Worm (Caenorhabditis elegans) whole organism, early embryonic: ENCODE measurements around the gene mlc-3.

Experiments
- aly-1 ChIP-seq: sonication (generic microtip); optimal IDR thresholded peaks from 2 replicates; lab custom pipeline; 2016; ENCODE audit warnings: missing genetic modification characterization, missing compliant biosample characterization
- ama-1 ChIP-seq: fragments of 150-350 bp; optimal IDR thresholded peaks from 2 replicates; lab custom pipeline; 2014
- ets-7 ChIP-seq: sonication (generic microtip); optimal IDR thresholded peaks from 2 replicates; lab custom pipeline; 2016; ENCODE audit warnings: missing genotype, missing genetic modification characterization, missing compliant biosample characterization
- hmbx-1 ChIP-seq: sonication (generic microtip); optimal IDR thresholded peaks from 2 replicates; lab custom pipeline; 2016; ENCODE audit warnings: mild to moderate bottlenecking, missing genetic modification characterization, missing compliant biosample characterization
- hmg-4 ChIP-seq: fragments of 200-800 bp; sonication (Bioruptor generic); optimal IDR thresholded peaks from 2 replicates; lab custom pipeline; 2018; ENCODE audit warnings: mild to moderate bottlenecking, missing genetic modification characterization, missing compliant biosample characterization
- sea-1 ChIP-seq: fragments of 200-800 bp; sonication (Bioruptor generic); conservative IDR thresholded peaks from 2 replicates; pipeline ENCODE4 v1.3.6; 2022; ENCODE audit warnings: missing genetic modification characterization, missing compliant biosample characterization
- tra-4 ChIP-seq: sonication (generic microtip); optimal IDR thresholded peaks from 2 replicates; lab custom pipeline; 2017; ENCODE audit warnings: missing genetic modification characterization, missing compliant biosample characterization

DNA sequence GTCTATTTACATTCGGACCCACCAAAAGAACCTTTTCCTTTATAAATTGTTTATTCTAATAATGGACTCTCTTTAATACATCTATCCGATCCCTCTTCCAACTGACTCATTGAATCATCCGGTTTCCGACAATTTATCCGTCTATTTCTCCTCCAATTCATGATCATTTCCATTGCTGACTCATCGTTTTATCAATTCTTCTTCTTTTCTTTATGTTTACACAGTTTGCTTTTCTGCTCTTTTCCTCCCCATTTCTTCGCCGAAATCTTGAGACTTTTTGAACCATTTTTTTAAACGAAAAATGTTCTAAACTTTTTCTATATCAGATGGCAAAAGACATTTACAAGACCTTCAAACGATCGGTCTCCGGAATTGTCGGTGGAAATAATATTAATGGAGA lies 30.6 kb downstream of the mlc-3 start, which contains the start of gene ced-6:
- TF ChIP-seq ama-1 (lab: Kevin White, UChicago): no peak
- TF ChIP-seq hmg-4 (GFP tag; lab: Kevin White, UChicago): no peak
- TF ChIP-seq aly-1 (tag; lab: Kevin White, UChicago): no peak
- no peak for TF ChIP-seq hmbx-1
- no peak for TF ChIP-seq tra-4 (tag; lab: Kevin White, UChicago)
- no peak for TF ChIP-seq sea-1 (GFP tag; lab: Robert Waterston, UW)
- TF ChIP-seq ets-7 (tag; lab: Kevin White, UChicago): no peak
